Fruit fly (Drosophila melanogaster) whole organism, wandering third instar larva: ENCODE data around the gene CG14543.

Source experiments
- Abd-B ChIP-seq: fragments of >200 bp; optimal IDR thresholded peaks from 2 replicates; lab custom pipeline; 2017; ENCODE audit warnings: missing biosample characterization, missing genetic modification characterization
- CG32264 ChIP-seq: fragments of 200-800 bp; sonication (Bioruptor generic); optimal IDR thresholded peaks from 2 replicates; lab custom pipeline; 2016; ENCODE audit warnings: missing biosample characterization, missing genetic modification characterization
- Dfd ChIP-seq: fragments of >200 bp; optimal IDR thresholded peaks from 2 replicates; lab custom pipeline; 2017; ENCODE audit warnings: missing biosample characterization, missing genetic modification characterization
- GATAd ChIP-seq: sonication (Bioruptor generic); optimal IDR thresholded peaks from 2 replicates; lab custom pipeline; 2016; ENCODE audit warnings: missing biosample characterization, missing genetic modification characterization
- HLH106 ChIP-seq: fragments of 200-800 bp; optimal IDR thresholded peaks from 3 replicates; lab custom pipeline; 2019; ENCODE audit warnings: missing biosample characterization, mild to moderate bottlenecking, missing genetic modification characterization, moderate library complexity
- Hr83 ChIP-seq: fragments of 200-300 bp; sonication (Bioruptor generic); optimal IDR thresholded peaks from 2 replicates; lab custom pipeline; 2016; ENCODE audit warnings: missing biosample characterization, mild to moderate bottlenecking, missing genetic modification characterization, moderate library complexity; ENCODE audit not compliant: poor library complexity, severe bottlenecking
- Jra ChIP-seq: sonication (Bioruptor generic); optimal IDR thresholded peaks from 2 replicates; lab custom pipeline; 2016; ENCODE audit warnings: missing biosample characterization, missing genetic modification characterization
- Myc ChIP-seq: fragments of >200 bp; optimal IDR thresholded peaks from 2 replicates; lab custom pipeline; 2017
- N ChIP-seq: fragments of >200 bp; optimal IDR thresholded peaks from 2 replicates; lab custom pipeline; 2018; ENCODE audit warnings: missing biosample characterization, missing external identifiers, missing genetic modification characterization
- OdsH ChIP-seq: fragments of 200-800 bp; sonication (Bioruptor generic); optimal IDR thresholded peaks from 2 replicates; lab custom pipeline; 2016; ENCODE audit warnings: missing biosample characterization, mild to moderate bottlenecking, missing genetic modification characterization
- Rel ChIP-seq, 2 experiments: fragments of 200-800 bp; sonication (Bioruptor generic) in 1 of 2; optimal IDR thresholded peaks; 2 replicates in 1 of 2; 3 replicates in 1 of 2; lab custom pipeline; 2016 to 2019; ENCODE audit warnings: mild to moderate bottlenecking in 2 of 2, missing biosample characterization in 2 of 2, missing genetic modification characterization in 2 of 2, moderate library complexity in 1 of 2
- Sp1 ChIP-seq: fragments of 200-800 bp; sonication (Bioruptor generic); optimal IDR thresholded peaks from 3 replicates; lab custom pipeline; 2019; ENCODE audit warnings: missing biosample characterization, mild to moderate bottlenecking, missing genetic modification characterization, moderate library complexity
- br ChIP-seq: fragments of 200-800 bp; sonication (Bioruptor generic); optimal IDR thresholded peaks from 2 replicates; lab custom pipeline; 2016; ENCODE audit warnings: missing biosample characterization, missing genetic modification characterization
- brk ChIP-seq: fragments of 200-800 bp; sonication (Bioruptor generic); optimal IDR thresholded peaks from 2 replicates; lab custom pipeline; 2016; ENCODE audit warnings: missing biosample characterization, mild to moderate bottlenecking, missing genetic modification characterization
- dl ChIP-seq, 2 experiments: fragments of 175-275, 200-275 bp in 1 of 2; fragments of 200-275 bp in 1 of 2; sonication (Bioruptor generic); optimal IDR thresholded peaks; lab custom pipeline; 2018; ENCODE audit warnings: mild to moderate bottlenecking in 2 of 2, missing biosample characterization in 2 of 2, missing genetic modification characterization in 2 of 2, moderate library complexity in 2 of 2; ENCODE audit not compliant: partially characterized antibody in 2 of 2, insufficient read depth in 1 of 2
- dsf ChIP-seq: sonication (Bioruptor generic); optimal IDR thresholded peaks from 2 replicates; lab custom pipeline; 2016; ENCODE audit warnings: missing biosample characterization, missing genetic modification characterization, borderline replicate concordance
- ey ChIP-seq: fragments of 200-800 bp; sonication (Bioruptor generic); optimal IDR thresholded peaks from 2 replicates; lab custom pipeline; 2016; ENCODE audit warnings: missing biosample characterization, missing genetic modification characterization
- foxo ChIP-seq, 2 experiments: fragments of 200-800 bp; sonication (Bioruptor generic); optimal IDR thresholded peaks; 2 replicates in 1 of 2; 3 replicates in 1 of 2; lab custom pipeline; 2016 to 2017; ENCODE audit warnings: missing biosample characterization in 2 of 2, missing genetic modification characterization in 2 of 2
- fru ChIP-seq: fragments of 200-800 bp; sonication (Bioruptor generic); optimal IDR thresholded peaks from 3 replicates; lab custom pipeline; 2016; ENCODE audit warnings: missing biosample characterization, mild to moderate bottlenecking, missing genetic modification characterization
- h ChIP-seq: fragments of 200-800 bp; sonication (Bioruptor generic); optimal IDR thresholded peaks from 3 replicates; lab custom pipeline; 2016; ENCODE audit warnings: missing biosample characterization, mild to moderate bottlenecking, missing genetic modification characterization
- lola ChIP-seq: fragments of >200 bp; optimal IDR thresholded peaks from 2 replicates; lab custom pipeline; 2017; ENCODE audit warnings: missing biosample characterization, missing genetic modification characterization
- pan ChIP-seq: fragments of >200 bp; optimal IDR thresholded peaks from 2 replicates; lab custom pipeline; 2017
- psq ChIP-seq: fragments of 200-800 bp; sonication (Bioruptor generic); optimal IDR thresholded peaks from 3 replicates; lab custom pipeline; 2017; ENCODE audit warnings: missing biosample characterization, mild to moderate bottlenecking, missing genetic modification characterization, moderate library complexity
- rgr ChIP-seq: fragments of 200-800 bp; sonication (Bioruptor generic); optimal IDR thresholded peaks from 3 replicates; lab custom pipeline; 2016; ENCODE audit warnings: missing biosample characterization, mild to moderate bottlenecking, missing genetic modification characterization
- sage ChIP-seq: fragments of 200-800 bp; sonication (Bioruptor generic); optimal IDR thresholded peaks from 2 replicates; lab custom pipeline; 2016; ENCODE audit warnings: missing biosample characterization, mild to moderate bottlenecking, missing genetic modification characterization
- sv ChIP-seq: fragments of 200-800 bp; sonication (Bioruptor generic); optimal IDR thresholded peaks from 3 replicates; lab custom pipeline; 2016; ENCODE audit warnings: missing biosample characterization, missing genetic modification characterization
- tai ChIP-seq: sonication (Bioruptor generic); optimal IDR thresholded peaks from 2 replicates; lab custom pipeline; 2016; ENCODE audit warnings: missing biosample characterization, missing genetic modification characterization
- woc ChIP-seq: sonication (Bioruptor generic); optimal IDR thresholded peaks from 2 replicates; lab custom pipeline; 2016; ENCODE audit warnings: missing biosample characterization, mild to moderate bottlenecking, missing genetic modification characterization

CG14543 gene

dm6 chr3R:26012288-26012687 is 44.1 kb upstream of the CG14543 start:
- TF ChIP-seq Rel (GFP tag; optimal IDR thresholded peaks at IDR 0.05; lab: Kevin White, UChicago): no peak
- peak; percentile 67 for TF ChIP-seq Rel (tag; optimal IDR thresholded peaks at IDR 0.05; lab: Kevin White, UChicago)
- TF ChIP-seq tai (GFP tag; lab: Kevin White, UChicago): no peak
- TF ChIP-seq psq (GFP tag; lab: Kevin White, UChicago): no peak

DNA sequence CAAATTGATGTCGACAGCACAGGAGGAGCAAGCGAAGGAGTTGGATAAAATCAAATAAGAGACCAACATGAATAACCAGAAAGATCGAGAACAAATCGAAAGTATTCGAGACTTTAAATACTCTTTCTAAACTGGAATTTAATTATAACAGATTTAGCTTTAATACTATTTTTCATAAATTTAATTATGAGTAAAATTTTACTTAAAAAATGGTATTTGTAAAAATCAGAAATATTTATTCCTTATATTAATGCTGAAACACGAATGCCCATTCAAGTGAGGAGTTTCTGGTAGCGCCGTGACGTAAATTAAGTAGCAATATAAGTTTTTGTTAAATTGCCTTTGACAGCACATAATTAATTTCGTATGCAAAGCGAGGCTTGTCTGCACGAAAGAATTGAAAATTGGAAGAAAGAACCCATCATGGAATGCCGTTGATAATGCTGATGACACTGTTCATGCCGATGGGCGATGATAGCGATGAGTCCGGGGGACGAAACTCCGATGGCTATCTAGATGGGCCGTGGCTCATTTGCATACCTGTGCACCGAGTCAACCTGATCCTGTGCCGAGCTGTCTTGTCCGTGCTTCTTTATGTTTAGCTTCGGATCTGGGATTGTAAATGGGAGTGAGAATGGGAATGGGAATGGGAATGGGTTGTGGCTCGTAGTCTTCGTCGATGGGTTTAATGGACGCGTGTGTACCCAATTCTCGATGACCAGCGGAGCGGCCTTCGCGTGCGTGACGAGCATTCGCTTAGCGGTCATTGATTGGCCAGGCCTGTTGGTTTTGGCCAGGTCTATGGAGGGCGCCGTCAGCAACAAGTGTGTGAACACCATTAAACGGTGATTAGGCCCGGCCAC is 43.4 kb upstream of the CG14543 start:
- TF ChIP-seq h (GFP tag; lab: Kevin White, UChicago): peak; percentile 6
- TF ChIP-seq lola (GFP tag; lab: Kevin White, UChicago): no peak
- no peak for TF ChIP-seq pan
- TF ChIP-seq sv (GFP tag; lab: Kevin White, UChicago): no peak
- TF ChIP-seq rgr (GFP tag; lab: Kevin White, UChicago): peak; percentile 45
- peak; percentile 49 for TF ChIP-seq OdsH (GFP tag; lab: Kevin White, UChicago)
- TF ChIP-seq woc: peak; percentile 36
- TF ChIP-seq Sp1 (GFP tag; lab: Kevin White, UChicago): peak; percentile 60
- TF ChIP-seq Myc (lab: Kevin White, UChicago): no peak
- no peak for TF ChIP-seq CG32264
- no peak for TF ChIP-seq Jra
- TF ChIP-seq brk (GFP tag; lab: Kevin White, UChicago): peak; percentile 28
- peak; percentile 3 for TF ChIP-seq tai (GFP tag; lab: Kevin White, UChicago)
- TF ChIP-seq foxo (GFP tag; optimal IDR thresholded peaks at IDR 0.05; lab: Kevin White, UChicago): peak in 1 of 2 experiments; percentile 44
- peak; percentile 53 for TF ChIP-seq psq (GFP tag; lab: Kevin White, UChicago)
- peak; percentile 38 for TF ChIP-seq fru
- TF ChIP-seq br (GFP tag; lab: Kevin White, UChicago): no peak
- no peak for TF ChIP-seq sage (GFP tag; lab: Kevin White, UChicago)
- TF ChIP-seq Hr83 (GFP tag; lab: Kevin White, UChicago): no peak
- peak; percentile 59 for TF ChIP-seq HLH106 (tag; lab: Kevin White, UChicago)

DNA sequence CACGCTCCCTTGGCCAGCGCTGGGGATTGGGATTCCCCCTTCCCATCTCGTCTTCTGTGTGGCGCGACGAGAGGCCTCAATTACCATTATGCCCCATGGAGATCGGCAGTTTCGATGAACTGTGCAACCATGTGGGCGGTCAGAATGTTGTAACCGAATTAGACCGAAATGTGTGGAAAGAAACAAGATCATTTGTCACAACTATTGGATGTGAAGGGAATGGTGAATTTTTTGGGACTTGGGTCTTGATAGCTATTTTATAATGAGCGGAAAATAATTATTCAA is 42.8 kb upstream of the CG14543 start:
- no peak for TF ChIP-seq GATAd
- no peak for TF ChIP-seq sv (GFP tag; lab: Kevin White, UChicago)
- no peak for TF ChIP-seq foxo (GFP tag; optimal IDR thresholded peaks at IDR 0.05; lab: Kevin White, UChicago)
- TF ChIP-seq Abd-B (GFP tag; lab: Kevin White, UChicago): no peak
- TF ChIP-seq N: no peak
- TF ChIP-seq lola (GFP tag; lab: Kevin White, UChicago): no peak
- TF ChIP-seq Rel (GFP tag; optimal IDR thresholded peaks at IDR 0.05; lab: Kevin White, UChicago): no peak
- TF ChIP-seq Rel (tag; optimal IDR thresholded peaks at IDR 0.05; lab: Kevin White, UChicago): peak; percentile 31
- no peak for TF ChIP-seq Jra
- no peak for TF ChIP-seq pan

dm6 chr3R:26014262-26014833 is 42.1 kb upstream of the CG14543 start, which contains the start of gene Kaz-m1:
Gene Kaz-m1 (plus strand): TSS chr3R:26014721.
- no peak for TF ChIP-seq GATAd
- TF ChIP-seq br (GFP tag; lab: Kevin White, UChicago): peak; percentile 17
- TF ChIP-seq pan: no peak
- TF ChIP-seq Hr83 (GFP tag; lab: Kevin White, UChicago): no peak
- no peak for TF ChIP-seq Rel (GFP tag; optimal IDR thresholded peaks at IDR 0.05; lab: Kevin White, UChicago)
- no peak for TF ChIP-seq Rel (tag; optimal IDR thresholded peaks at IDR 0.05; lab: Kevin White, UChicago)
- TF ChIP-seq ey (GFP tag; lab: Kevin White, UChicago): no peak
- no peak for TF ChIP-seq Dfd (GFP tag; lab: Kevin White, UChicago)
- peak in 1 of 2 experiments; percentile 28 for TF ChIP-seq foxo (GFP tag; optimal IDR thresholded peaks at IDR 0.05; lab: Kevin White, UChicago)
- no peak for TF ChIP-seq woc
- TF ChIP-seq Myc (lab: Kevin White, UChicago): no peak
- TF ChIP-seq HLH106 (tag; lab: Kevin White, UChicago): peak; percentile 10
- peak; percentile 8 for TF ChIP-seq rgr (GFP tag; lab: Kevin White, UChicago)
- TF ChIP-seq fru: no peak
- no peak for TF ChIP-seq h (GFP tag; lab: Kevin White, UChicago)
- TF ChIP-seq dl (GFP tag; optimal IDR thresholded peaks at IDR 0.05; lab: Kevin White, UChicago; ENCODE audit: insufficient read depth in 1 of 2, partially characterized antibody in 2 of 2): no peak
- TF ChIP-seq dsf: no peak
